3 worm cellular contexts compared by ENCODE assay signal in the genomic region with DNA sequence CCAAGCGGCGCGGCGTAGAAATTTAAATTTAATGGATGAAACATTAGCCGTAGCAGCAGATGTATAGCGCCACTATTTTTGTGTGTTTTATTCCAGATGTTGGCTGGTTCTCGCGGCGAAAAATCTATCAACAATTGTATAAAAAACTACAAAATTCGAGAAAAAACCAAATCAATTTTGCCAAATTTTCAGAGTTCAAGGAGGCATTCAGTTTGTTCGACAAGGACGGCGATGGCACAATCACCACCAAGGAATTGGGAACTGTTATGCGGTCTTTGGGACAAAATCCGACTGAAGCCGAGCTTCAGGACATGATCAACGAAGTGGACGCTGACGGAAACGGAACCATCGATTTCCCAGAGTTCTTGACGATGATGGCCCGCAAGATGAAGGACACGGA.
TF ChIP-seq lines count a peak whose summit lies in the region.

No protein-coding gene starts in this region.

TF ChIP-seq in whole organism, L1 larva, 84 proteins besides CTCF, POLR2A, EP300 and RAD21:
- TF ChIP-seq dpl-1 (GFP tag; optimal IDR thresholded peaks at IDR 0.05; lab: Kevin White, UChicago) (no peak), dsc-1 (tag; optimal IDR thresholded peaks at IDR 0.05; lab: Kevin White, UChicago) (peak; percentile 65), lin-13 (GFP tag; optimal IDR thresholded peaks at IDR 0.05; lab: Kevin White, UChicago) (no peak)

TF ChIP-seq in whole organism, L4 larva, 104 proteins besides CTCF, POLR2A, EP300 and RAD21:
- TF ChIP-seq dmd-8 (GFP tag; IDR thresholded peaks at IDR 0.05; lab: Robert Waterston, UW) (no peak), saeg-2 (GFP tag; IDR thresholded peaks at IDR 0.05; lab: Robert Waterston, UW) (no peak), zfp-2 (tag; optimal IDR thresholded peaks at IDR 0.05; lab: Kevin White, UChicago) (no peak), ama-1 (optimal IDR thresholded peaks at IDR 0.05; lab: Kevin White, UChicago) (peak; percentile 55), aha-1 (tag; lab: Kevin White, UChicago) (peak; percentile 94), Y48G9A.11 (GFP tag; IDR thresholded peaks at IDR 0.05; lab: Robert Waterston, UW) (no peak), madf-5 (GFP tag; IDR thresholded peaks at IDR 0.05; lab: Robert Waterston, UW) (no peak), hlh-11 (tag; optimal IDR thresholded peaks at IDR 0.05; lab: Kevin White, UChicago) (no peak)

TF ChIP-seq in whole organism, young adult, 124 proteins besides CTCF, POLR2A, EP300 and RAD21:
- TF ChIP-seq B0035.1 (tag; optimal IDR thresholded peaks at IDR 0.05; lab: Kevin White, UChicago) (no peak), Y56A3A.18 (GFP tag; IDR thresholded peaks at IDR 0.05; lab: Robert Waterston, UW) (0 out of 2 replicates have a peak, but pooled peaks have one; percentile 12)
TF ChIP-seq in whole organism, young adult: peak in this region for 1.
